Worm (Caenorhabditis elegans) whole organism, early embryonic: ENCODE data around the gene flp-18.
A peak's percentile ranks its signal among the peaks of the same experiment; 100 is the strongest.

ENCODE experiments used
- B0310.2 ChIP-seq: sonication (generic microtip); optimal IDR thresholded peaks from 2 replicates; lab custom pipeline; 2016; ENCODE audit warnings: mild to moderate bottlenecking, missing genetic modification characterization, missing compliant biosample characterization
- F13C5.2 ChIP-seq: sonication (generic microtip); optimal IDR thresholded peaks from 2 replicates; lab custom pipeline; 2017; ENCODE audit warnings: mild to moderate bottlenecking, missing genetic modification characterization, inconsistent platforms, missing compliant biosample characterization
- aly-1 ChIP-seq: sonication (generic microtip); optimal IDR thresholded peaks from 2 replicates; lab custom pipeline; 2016; ENCODE audit warnings: missing genetic modification characterization, missing compliant biosample characterization
- ama-1 ChIP-seq: fragments of 150-350 bp; optimal IDR thresholded peaks from 2 replicates; lab custom pipeline; 2014
- ceh-13 ChIP-seq: fragments of 200-800 bp; sonication (Bioruptor generic); optimal IDR thresholded peaks from 2 replicates; lab custom pipeline; 2018; ENCODE audit warnings: mild to moderate bottlenecking, missing genetic modification characterization, missing compliant biosample characterization
- ceh-36 ChIP-seq: sonication (generic microtip); optimal IDR thresholded peaks from 2 replicates; lab custom pipeline; 2016; ENCODE audit warnings: missing genetic modification characterization, inconsistent platforms, missing compliant biosample characterization
- ets-7 ChIP-seq: sonication (generic microtip); optimal IDR thresholded peaks from 2 replicates; lab custom pipeline; 2016; ENCODE audit warnings: missing genotype, missing genetic modification characterization, missing compliant biosample characterization
- flt-1 ChIP-seq: fragments of 200-800 bp; sonication (Bioruptor generic); IDR thresholded peaks from 2 replicates; pipeline ENCODE4 v1.3.6; 2022; ENCODE audit warnings: missing genetic modification characterization, missing compliant biosample characterization
- hmbx-1 ChIP-seq: sonication (generic microtip); optimal IDR thresholded peaks from 2 replicates; lab custom pipeline; 2016; ENCODE audit warnings: mild to moderate bottlenecking, missing genetic modification characterization, missing compliant biosample characterization
- hmg-4 ChIP-seq: fragments of 200-800 bp; sonication (Bioruptor generic); optimal IDR thresholded peaks from 2 replicates; lab custom pipeline; 2018; ENCODE audit warnings: mild to moderate bottlenecking, missing genetic modification characterization, missing compliant biosample characterization
- hnd-1 ChIP-seq: sonication (generic microtip); optimal IDR thresholded peaks from 2 replicates; lab custom pipeline; 2016; ENCODE audit warnings: missing genetic modification characterization, missing compliant biosample characterization
- pes-1 ChIP-seq: fragments of 200-800 bp; sonication (Bioruptor generic); IDR thresholded peaks from 2 replicates; pipeline ENCODE4 v1.3.6; 2022; ENCODE audit warnings: missing genetic modification reagents, missing genetic modification characterization, missing compliant biosample characterization
- scrt-1 ChIP-seq: fragments of 200-800 bp; sonication (Bioruptor generic); IDR thresholded peaks from 2 replicates; pipeline ENCODE4 v1.3.6; 2022; ENCODE audit warnings: missing genetic modification characterization, missing compliant biosample characterization
- sea-1 ChIP-seq: fragments of 200-800 bp; sonication (Bioruptor generic); conservative IDR thresholded peaks from 2 replicates; pipeline ENCODE4 v1.3.6; 2022; ENCODE audit warnings: missing genetic modification characterization, missing compliant biosample characterization
- tbx-11 ChIP-seq: fragments of 200-800 bp; sonication (Bioruptor generic); IDR thresholded peaks from 2 replicates; pipeline ENCODE4 v1.3.6; 2022; ENCODE audit warnings: missing genetic modification characterization, missing compliant biosample characterization
- tbx-37 ChIP-seq: fragments of 200-800 bp; sonication (Bioruptor generic); conservative IDR thresholded peaks from 2 replicates; pipeline ENCODE4 v1.3.6; 2022; ENCODE audit warnings: missing genetic modification reagents, missing genetic modification characterization, missing compliant biosample characterization
- tra-4 ChIP-seq: sonication (generic microtip); optimal IDR thresholded peaks from 2 replicates; lab custom pipeline; 2017; ENCODE audit warnings: missing genetic modification characterization, missing compliant biosample characterization

flp-18 gene

DNA sequence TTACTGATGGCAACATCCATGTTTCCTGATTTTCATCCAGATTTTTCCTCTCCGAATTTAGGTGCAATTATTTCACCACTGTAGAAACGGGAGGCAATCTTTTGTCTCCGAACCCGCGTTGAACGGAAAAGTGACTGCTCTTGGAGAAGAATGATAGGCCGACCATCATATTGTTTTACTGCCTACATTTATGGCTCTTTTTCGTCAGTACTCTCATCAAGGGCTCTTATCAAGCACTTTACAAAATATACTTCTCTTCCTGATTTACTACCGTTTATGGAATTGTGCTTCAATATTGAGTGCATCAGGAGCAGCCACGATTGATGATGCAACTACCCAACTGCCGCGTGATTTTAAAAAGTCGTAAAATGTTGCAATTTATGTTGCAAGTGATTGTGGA, 36.0 kb upstream of the flp-18 start:
- TF ChIP-seq hmbx-1 (tag; lab: Kevin White, UChicago) (no peak), scrt-1 (GFP tag; lab: Robert Waterston, UW) (no peak), hmg-4 (GFP tag; lab: Kevin White, UChicago) (no peak), tbx-11 (GFP tag; lab: Robert Waterston, UW) (no peak), ceh-36 (no peak), tra-4 (tag; lab: Kevin White, UChicago) (no peak), B0310.2 (no peak)

- TF ChIP-seq flt-1 (GFP tag; lab: Robert Waterston, UW) (no peak), hnd-1 (tag; lab: Kevin White, UChicago) (no peak), ama-1 (no peak), B0310.2 (no peak), sea-1 (no peak), hmg-4 (GFP tag; lab: Kevin White, UChicago) (no peak), tra-4 (tag; lab: Kevin White, UChicago) (no peak), pes-1 (no peak), ceh-13 (GFP tag; lab: Kevin White, UChicago) (no peak), F13C5.2 (no peak)
Measured at ce11 chrX:3051315-3051993, 33.1 kb upstream of the flp-18 start.

DNA sequence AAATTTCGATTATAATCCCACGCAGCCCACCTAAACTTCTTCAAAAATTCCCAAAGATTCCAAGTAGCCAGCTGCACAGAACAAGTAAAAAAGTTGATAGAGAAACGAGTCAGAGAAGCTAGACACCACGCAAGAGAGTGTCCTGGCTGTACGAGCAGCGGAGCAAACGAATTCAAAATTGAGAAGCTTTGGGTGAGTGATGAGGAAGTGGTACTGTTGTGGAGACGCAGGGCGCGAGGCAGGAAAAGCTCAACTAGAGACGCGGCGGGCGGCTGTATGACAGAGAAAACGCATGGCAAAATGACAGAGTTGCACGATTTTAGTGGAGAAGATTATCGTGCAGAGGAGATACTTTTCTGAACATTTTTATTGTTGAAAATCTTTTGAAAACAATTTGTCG, 30.9 kb upstream of the flp-18 start:
- no peak for TF ChIP-seq sea-1
- no peak for TF ChIP-seq tbx-37 (GFP tag; lab: Robert Waterston, UW)
- no peak for TF ChIP-seq ceh-13 (GFP tag; lab: Kevin White, UChicago)
- TF ChIP-seq pes-1, result no peak
- no peak for TF ChIP-seq hmg-4 (GFP tag; lab: Kevin White, UChicago)
- TF ChIP-seq flt-1 (GFP tag; lab: Robert Waterston, UW), result no peak
- no peak for TF ChIP-seq hnd-1 (tag; lab: Kevin White, UChicago)
- no peak for TF ChIP-seq aly-1 (tag; lab: Kevin White, UChicago)
- no peak for TF ChIP-seq scrt-1 (GFP tag; lab: Robert Waterston, UW)
- no peak for TF ChIP-seq tra-4 (tag; lab: Kevin White, UChicago)
- no peak for TF ChIP-seq ama-1
- no peak for TF ChIP-seq ets-7
- no peak for TF ChIP-seq F13C5.2
- TF ChIP-seq tbx-11 (GFP tag; lab: Robert Waterston, UW), result no peak
- TF ChIP-seq B0310.2, result no peak
- no peak for TF ChIP-seq ceh-36
- TF ChIP-seq hmbx-1 (tag; lab: Kevin White, UChicago), result no peak

ce11 chrX:3048696-3049095, 30.3 kb upstream of the flp-18 start:
- TF ChIP-seq sea-1 (no peak), hmbx-1 (tag; lab: Kevin White, UChicago) (no peak), tbx-37 (GFP tag; lab: Robert Waterston, UW) (no peak), flt-1 (GFP tag; lab: Robert Waterston, UW) (no peak), hnd-1 (tag; lab: Kevin White, UChicago) (no peak), ceh-13 (GFP tag; lab: Kevin White, UChicago) (no peak), ets-7 (no peak), tbx-11 (GFP tag; lab: Robert Waterston, UW) (no peak), aly-1 (tag; lab: Kevin White, UChicago) (no peak), hmg-4 (GFP tag; lab: Kevin White, UChicago) (no peak), F13C5.2 (no peak)

- TF ChIP-seq sea-1 (no peak), scrt-1 (GFP tag; lab: Robert Waterston, UW) (no peak)
Measured at ce11 chrX:3047224-3047623, 28.9 kb upstream of the flp-18 start.

ce11 chrX:3045466-3045865, 27.1 kb upstream of the flp-18 start, which contains the start of gene cnnm-3:
Gene cnnm-3 (minus strand): TSS chrX:3045847.
- TF ChIP-seq ama-1 (no peak), F13C5.2 (no peak), tra-4 (tag; lab: Kevin White, UChicago) (no peak), sea-1 (no peak), hmbx-1 (tag; lab: Kevin White, UChicago) (no peak), pes-1 (no peak), ets-7 (no peak), hmg-4 (GFP tag; lab: Kevin White, UChicago) (no peak), aly-1 (tag; lab: Kevin White, UChicago) (no peak)

- TF ChIP-seq hmg-4 (GFP tag; lab: Kevin White, UChicago) (peak; percentile 50), F13C5.2 (no peak)
Measured at ce11 chrX:3040609-3041008, 22.3 kb upstream of the flp-18 start.

DNA sequence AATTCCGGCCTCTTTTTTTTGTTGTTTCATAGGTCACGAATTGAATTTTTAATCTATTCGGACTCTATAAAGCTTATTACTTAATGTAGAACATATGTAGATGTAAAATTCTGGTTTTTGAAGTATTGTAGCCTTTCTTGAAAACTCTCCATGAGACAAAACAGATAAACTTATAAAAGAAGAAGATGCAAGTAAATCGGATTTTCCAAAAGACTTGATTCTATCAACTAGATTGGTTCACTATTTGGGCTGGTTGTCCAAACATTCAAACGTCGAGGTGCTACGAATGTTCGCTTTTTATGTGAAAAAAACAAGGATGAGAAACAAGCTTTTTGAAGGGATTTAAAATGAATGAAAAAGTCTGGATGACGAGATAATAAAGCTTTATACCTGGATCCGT, 21.7 kb upstream of the flp-18 start:
- TF ChIP-seq sea-1 (no peak), ceh-13 (GFP tag; lab: Kevin White, UChicago) (no peak), hmbx-1 (tag; lab: Kevin White, UChicago) (no peak), ceh-36 (no peak)

DNA sequence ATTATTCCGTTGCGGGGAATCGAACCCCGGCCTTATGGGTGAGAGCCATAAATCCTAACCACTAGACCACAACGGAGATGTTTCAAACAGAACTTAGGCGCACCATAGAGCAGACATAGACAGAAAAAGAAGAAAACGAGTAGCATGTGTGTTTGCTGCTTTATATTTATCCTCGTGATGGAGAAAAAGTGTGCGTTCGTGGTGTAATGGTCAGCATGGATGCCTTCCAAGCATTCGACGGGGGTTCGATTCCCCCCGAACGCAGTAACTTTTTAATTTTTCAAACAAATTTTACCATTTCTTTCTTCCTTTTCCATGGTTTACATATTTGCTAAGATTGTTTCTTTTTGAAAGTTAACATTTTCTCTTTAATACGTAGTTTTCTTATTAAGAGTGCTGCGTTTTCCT, 17.6 kb upstream of the flp-18 start:
- TF ChIP-seq aly-1 (tag; lab: Kevin White, UChicago) (peak; percentile 89), flt-1 (GFP tag; lab: Robert Waterston, UW) (peak; percentile 94), F13C5.2 (peak; percentile 98), tbx-11 (GFP tag; lab: Robert Waterston, UW) (peak; percentile 96), ets-7 (peak; percentile 91), hmbx-1 (tag; lab: Kevin White, UChicago) (peak; percentile 86), tbx-37 (GFP tag; lab: Robert Waterston, UW) (peak; percentile 91), ceh-36 (peak; percentile 88), ama-1 (no peak), sea-1 (peak; percentile 98), tra-4 (tag; lab: Kevin White, UChicago) (peak; percentile 77), pes-1 (peak; percentile 94), B0310.2 (peak; percentile 84), hnd-1 (tag; lab: Kevin White, UChicago) (peak; percentile 92), scrt-1 (GFP tag; lab: Robert Waterston, UW) (peak; percentile 95), ceh-13 (GFP tag; lab: Kevin White, UChicago) (peak; percentile 85), hmg-4 (GFP tag; lab: Kevin White, UChicago) (peak; percentile 90)
